Worm (Caenorhabditis elegans) whole organism, L1 larva: ENCODE data around the gene usp-46.

Experiments
- C16A3.4 ChIP-seq: fragments of 150-350 bp; optimal IDR thresholded peaks from 2 replicates; lab custom pipeline; 2014; ENCODE audit warnings: missing biosample characterization, missing genetic modification characterization
- C34B4.2 ChIP-seq: sonication (generic microtip); optimal IDR thresholded peaks from 2 replicates; lab custom pipeline; 2017; ENCODE audit warnings: mild to moderate bottlenecking, missing genetic modification characterization, missing compliant biosample characterization
- F16B12.6 ChIP-seq: fragments of 150-350 bp; optimal IDR thresholded peaks from 2 replicates; lab custom pipeline; 2014; ENCODE audit warnings: missing biosample characterization, missing genetic modification characterization
- aly-2 ChIP-seq: fragments of 150-350 bp; optimal IDR thresholded peaks from 2 replicates; lab custom pipeline; 2014; ENCODE audit warnings: missing biosample characterization, missing genetic modification characterization
- ama-1 ChIP-seq: fragments of 150-350 bp; optimal IDR thresholded peaks from 2 replicates; lab custom pipeline; 2014
- blmp-1 ChIP-seq: fragments of 150-350 bp; optimal IDR thresholded peaks from 2 replicates; lab custom pipeline; 2014; ENCODE audit warnings: missing biosample characterization, missing genetic modification characterization
- ceh-63 ChIP-seq: fragments of 200-800 bp; sonication (Bioruptor generic); optimal IDR thresholded peaks from 2 replicates; lab custom pipeline; 2018; ENCODE audit warnings: mild to moderate bottlenecking, missing genetic modification characterization, missing compliant biosample characterization
- ces-1 ChIP-seq: fragments of 150-350 bp; optimal IDR thresholded peaks from 2 replicates; lab custom pipeline; 2014; ENCODE audit warnings: missing biosample characterization, missing genetic modification reagents, missing genetic modification characterization
- dpl-1 ChIP-seq, 3 experiments: fragments of 150-350 bp in 2 of 3; sonication (generic microtip) in 1 of 3; optimal IDR thresholded peaks; 2 replicates each; lab custom pipeline; 2014 to 2017; ENCODE audit warnings: missing biosample characterization in 3 of 3, missing genetic modification characterization in 3 of 3, missing genetic modification reagents in 3 of 3
- elt-2 ChIP-seq: sonication (generic microtip); optimal IDR thresholded peaks from 2 replicates; lab custom pipeline; 2016; ENCODE audit warnings: missing genetic modification characterization, mild to moderate bottlenecking, inconsistent platforms, missing compliant biosample characterization, missing genetic modification reagents
- elt-3 ChIP-seq, 6 experiments: fragments of 150-350 bp in 1 of 6; sonication (generic microtip); optimal IDR thresholded peaks; 2 replicates each; lab custom pipeline; 2017 to 2018; ENCODE audit warnings: missing biosample characterization in 6 of 6, missing genetic modification characterization in 6 of 6, inconsistent platforms in 1 of 6
- fkh-10 ChIP-seq: sonication (generic microtip); optimal IDR thresholded peaks from 2 replicates; lab custom pipeline; 2017; ENCODE audit warnings: missing biosample characterization, missing genetic modification reagents, missing genetic modification characterization
- grh-1 ChIP-seq: fragments of 200-800 bp; sonication (Bioruptor generic); IDR thresholded peaks from 2 replicates; pipeline ENCODE4 v1.3.6; 2022; ENCODE audit warnings: missing genetic modification reagents, missing genetic modification characterization, missing compliant biosample characterization
- hlh-4 ChIP-seq: sonication (generic microtip); optimal IDR thresholded peaks from 2 replicates; lab custom pipeline; 2016; ENCODE audit warnings: mild to moderate bottlenecking, missing genetic modification characterization, missing compliant biosample characterization
- irx-1 ChIP-seq: sonication (generic microtip); optimal IDR thresholded peaks from 2 replicates; lab custom pipeline; 2016; ENCODE audit warnings: missing genetic modification characterization, missing compliant biosample characterization
- lin-13 ChIP-seq: fragments of 150-350 bp; optimal IDR thresholded peaks from 2 replicates; lab custom pipeline; 2014; ENCODE audit warnings: missing biosample characterization, missing genetic modification reagents, missing genetic modification characterization
- lin-14 ChIP-seq: fragments of 200-800 bp; sonication (Bioruptor generic); optimal IDR thresholded peaks from 2 replicates; lab custom pipeline; 2018; ENCODE audit warnings: mild to moderate bottlenecking, missing genetic modification characterization, moderate library complexity, missing compliant biosample characterization
- lin-35 ChIP-seq, 2 experiments: fragments of 150-350 bp; optimal IDR thresholded peaks; 2 replicates each; lab custom pipeline; 2014; ENCODE audit warnings: missing biosample characterization in 2 of 2, missing genetic modification characterization in 2 of 2, missing genetic modification reagents in 2 of 2
- lsy-2 ChIP-seq, 2 experiments: fragments of 150-350 bp; optimal IDR thresholded peaks; 2 replicates each; lab custom pipeline; 2014; ENCODE audit warnings: missing biosample characterization in 2 of 2, missing genetic modification characterization in 2 of 2
- mep-1 ChIP-seq: fragments of 150-350 bp; optimal IDR thresholded peaks from 2 replicates; lab custom pipeline; 2014; ENCODE audit warnings: missing biosample characterization, missing genetic modification characterization
- nhr-19 ChIP-seq: fragments of 200-800 bp; sonication (Bioruptor generic); conservative IDR thresholded peaks from 2 replicates; pipeline ENCODE4 v1.3.6; 2022; ENCODE audit warnings: missing genetic modification characterization, missing compliant biosample characterization
- nhr-20 ChIP-seq: sonication (generic microtip); optimal IDR thresholded peaks from 2 replicates; lab custom pipeline; 2016; ENCODE audit warnings: mild to moderate bottlenecking, missing genetic modification characterization, missing compliant biosample characterization
- nhr-28 ChIP-seq: fragments of 150-350 bp; optimal IDR thresholded peaks from 2 replicates; lab custom pipeline; 2014; ENCODE audit warnings: missing biosample characterization, missing genetic modification characterization
- nhr-47 ChIP-seq: sonication (generic microtip); optimal IDR thresholded peaks from 2 replicates; lab custom pipeline; 2016; ENCODE audit warnings: mild to moderate bottlenecking, missing genetic modification characterization, moderate library complexity, missing compliant biosample characterization
- nhr-71 ChIP-seq: sonication (generic microtip); optimal IDR thresholded peaks from 2 replicates; lab custom pipeline; 2016; ENCODE audit warnings: mild to moderate bottlenecking, missing genetic modification characterization, moderate library complexity, missing compliant biosample characterization
- nhr-85 ChIP-seq: sonication (generic microtip); peaks from one replicate; lab custom pipeline; 2016; ENCODE audit warnings: missing genetic modification characterization, inconsistent platforms, missing compliant biosample characterization
- nhr-90 ChIP-seq: sonication (generic microtip); optimal IDR thresholded peaks from 2 replicates; lab custom pipeline; 2016; ENCODE audit warnings: mild to moderate bottlenecking, missing genetic modification characterization, missing compliant biosample characterization; ENCODE audit not compliant: poor library complexity
- pag-3 ChIP-seq: sonication (generic microtip); optimal IDR thresholded peaks from 2 replicates; lab custom pipeline; 2017; ENCODE audit warnings: missing genetic modification characterization, mild to moderate bottlenecking, missing compliant biosample characterization, antibody characterized with exemption, borderline replicate concordance; ENCODE audit not compliant: insufficient read depth
- pax-3 ChIP-seq: fragments of 200-800 bp; sonication (Bioruptor generic); optimal IDR thresholded peaks from 2 replicates; lab custom pipeline; 2018; ENCODE audit warnings: mild to moderate bottlenecking, missing genetic modification characterization, moderate library complexity, missing compliant biosample characterization
- skn-1 ChIP-seq: fragments of 150-350 bp; optimal IDR thresholded peaks from 2 replicates; lab custom pipeline; 2014; ENCODE audit warnings: missing biosample characterization, missing genetic modification characterization
- snu-23 ChIP-seq: sonication (generic microtip); optimal IDR thresholded peaks from 2 replicates; lab custom pipeline; 2016; ENCODE audit warnings: missing genetic modification characterization, missing compliant biosample characterization
- sox-4 ChIP-seq: sonication (generic microtip); optimal IDR thresholded peaks from 2 replicates; lab custom pipeline; 2016; ENCODE audit warnings: missing genetic modification characterization, missing compliant biosample characterization
- swsn-7 ChIP-seq: sonication (generic microtip); optimal IDR thresholded peaks from 2 replicates; lab custom pipeline; 2016; ENCODE audit warnings: missing genetic modification characterization, missing compliant biosample characterization
- unc-130 ChIP-seq: fragments of 150-350 bp; optimal IDR thresholded peaks from 2 replicates; lab custom pipeline; 2017; ENCODE audit warnings: missing biosample characterization, missing genetic modification characterization, inconsistent platforms
- unc-86 ChIP-seq: sonication (generic microtip); optimal IDR thresholded peaks from 2 replicates; lab custom pipeline; 2016; ENCODE audit warnings: missing genetic modification characterization, missing compliant biosample characterization
- unc-98 ChIP-seq: fragments of 200-800 bp; sonication (Bioruptor generic); IDR thresholded peaks from 2 replicates; pipeline ENCODE4 v1.3.6; 2022; ENCODE audit warnings: missing genetic modification characterization, missing compliant biosample characterization
- zip-4 ChIP-seq: fragments of 200-800 bp; sonication (Bioruptor generic); optimal IDR thresholded peaks from 2 replicates; lab custom pipeline; 2018; ENCODE audit warnings: mild to moderate bottlenecking, missing genetic modification characterization, moderate library complexity, missing compliant biosample characterization
- ztf-11 ChIP-seq, 2 experiments: sonication (generic microtip); optimal IDR thresholded peaks; 2 replicates each; lab custom pipeline; 2016 to 2017; ENCODE audit warnings: missing genetic modification characterization in 2 of 2, missing biosample characterization in 1 of 2, missing compliant biosample characterization in 1 of 2
- ztf-4 ChIP-seq: fragments of 150-350 bp; optimal IDR thresholded peaks from 2 replicates; lab custom pipeline; 2014; ENCODE audit warnings: missing biosample characterization, missing genetic modification characterization

The usp-46 gene

DNA sequence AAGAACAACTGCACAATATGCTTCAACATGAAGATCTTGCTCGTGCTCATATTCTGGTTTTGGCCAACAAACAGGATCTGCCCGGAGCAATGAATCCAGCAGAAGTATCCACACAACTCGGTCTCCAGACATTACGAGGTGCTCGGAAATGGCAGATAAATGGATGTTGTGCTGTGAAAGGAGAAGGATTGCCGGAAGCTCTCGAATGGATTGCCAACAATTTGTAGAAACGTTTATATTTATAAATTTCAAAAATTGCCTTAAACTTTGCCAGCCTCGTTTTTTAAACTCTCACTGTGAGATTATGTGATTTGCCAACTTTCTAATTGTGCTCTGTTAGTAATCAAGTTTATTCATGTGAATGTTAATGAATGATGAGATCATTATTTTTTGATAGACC lies 47.3 kb downstream of the usp-46 start:
- TF ChIP-seq nhr-85 (tag; lab: Kevin White, UChicago) (peak; percentile 51), pag-3 (tag; lab: Kevin White, UChicago) (no peak)

- TF ChIP-seq ztf-11 (tag; optimal IDR thresholded peaks at IDR 0.05; lab: Kevin White, UChicago) = no peak
- no peak for TF ChIP-seq swsn-7 (tag; lab: Kevin White, UChicago)
- no peak for TF ChIP-seq unc-130 (tag; lab: Kevin White, UChicago)
- TF ChIP-seq C16A3.4 (tag; lab: Kevin White, UChicago) = no peak
- TF ChIP-seq nhr-28 (tag; lab: Kevin White, UChicago) = no peak
- TF ChIP-seq fkh-10 = no peak
- TF ChIP-seq nhr-47 = peak; percentile 38
- TF ChIP-seq elt-2 (tag; lab: Kevin White, UChicago) = peak; percentile 11
- no peak for TF ChIP-seq pax-3
- TF ChIP-seq pag-3 (tag; lab: Kevin White, UChicago) = no peak
- TF ChIP-seq grh-1 = 0 out of 2 replicates have a peak, but pooled peaks have one; percentile 9
- TF ChIP-seq aly-2 (tag; lab: Kevin White, UChicago) = no peak
- TF ChIP-seq skn-1 (tag; lab: Kevin White, UChicago) = no peak
- TF ChIP-seq C34B4.2 (tag; lab: Kevin White, UChicago) = no peak
- peak; percentile 87 for TF ChIP-seq ama-1
- no peak for TF ChIP-seq zip-4
- TF ChIP-seq lin-13 (GFP tag; lab: Kevin White, UChicago) = peak; percentile 8
- TF ChIP-seq ceh-63 (GFP tag; lab: Kevin White, UChicago) = no peak
- no peak for TF ChIP-seq lin-35 (GFP tag; optimal IDR thresholded peaks at IDR 0.05; lab: Kevin White, UChicago)
- TF ChIP-seq ces-1 = no peak
- TF ChIP-seq mep-1 = no peak
- 0 out of 2 replicates have a peak, but pooled peaks have one; percentile 4 for TF ChIP-seq nhr-19 (GFP tag; lab: Robert Waterston, UW)
- TF ChIP-seq nhr-90 = peak; percentile 43
- TF ChIP-seq irx-1 (tag; lab: Kevin White, UChicago) = no peak
- TF ChIP-seq dpl-1 (GFP tag; optimal IDR thresholded peaks at IDR 0.05; lab: Kevin White, UChicago) = no peak
- TF ChIP-seq nhr-71 (tag; lab: Kevin White, UChicago) = peak; percentile 61
- peak; percentile 31 for TF ChIP-seq nhr-20 (tag; lab: Kevin White, UChicago)
- TF ChIP-seq hlh-4 (tag; lab: Kevin White, UChicago) = no peak
- peak; percentile 81 for TF ChIP-seq nhr-85 (tag; lab: Kevin White, UChicago)
- TF ChIP-seq lin-14 (GFP tag; lab: Kevin White, UChicago) = no peak
- TF ChIP-seq unc-86 (tag; lab: Kevin White, UChicago) = no peak
These were observed 48.0 kb downstream of the usp-46 start, which contains the start of gene lin-52 for ce11 chrIII:9824330-9824934. lin-52 (minus strand) TSS chrIII:9824750.

- TF ChIP-seq lsy-2 (tag; optimal IDR thresholded peaks at IDR 0.05; lab: Kevin White, UChicago) (peak in 1 of 2 experiments; percentile 9), elt-3 (tag; optimal IDR thresholded peaks at IDR 0.05; lab: Kevin White, UChicago) (peak in 1 of 6 experiments; percentile 67), lin-35 (GFP tag; optimal IDR thresholded peaks at IDR 0.05; lab: Kevin White, UChicago) (peak; percentile 33 to 36), sox-4 (no peak), blmp-1 (peak; percentile 58), F16B12.6 (tag; lab: Kevin White, UChicago) (peak; percentile 30), snu-23 (GFP tag; lab: Kevin White, UChicago) (peak; percentile 33), lin-14 (GFP tag; lab: Kevin White, UChicago) (peak; percentile 31), unc-98 (GFP tag; lab: Robert Waterston, UW) (no peak), ztf-4 (no peak), mep-1 (peak; percentile 12), dpl-1 (GFP tag; optimal IDR thresholded peaks at IDR 0.05; lab: Kevin White, UChicago) (peak; percentile 21 to 33 (median 32))
These were observed 48.8 kb downstream of the usp-46 start, which contains the start of gene ZK632.9 for ce11 chrIII:9825073-9825828. ZK632.9 (minus strand) TSS chrIII:9825432.
